Fruit fly (Drosophila melanogaster): Measurements from ENCODE around the gene CG13725.
A peak's percentile ranks its signal among the peaks of the same experiment; 100 is the strongest.

The CG13725 gene

dm6 chr3L:17322541-17322940, 2.8 kb downstream of the CG13725 start, which contains the start of gene CG13724:
CG13724 (plus strand) TSS chr3L:17322841.
- no peak for TF ChIP-seq CG8478 (optimal IDR thresholded peaks at IDR 0.05)
- TF ChIP-seq CTCF (optimal IDR thresholded peaks at IDR 0.05), result no peak

dm6 chr3L:17320711-17321110, 4.6 kb downstream of the CG13725 start, which contains the start of gene ND-24L:
ND-24L (minus strand) TSS chr3L:17320811.
- TF ChIP-seq CTCF (optimal IDR thresholded peaks at IDR 0.05), result no peak
- no peak for TF ChIP-seq CG8478 (optimal IDR thresholded peaks at IDR 0.05)

- TF ChIP-seq CG8478 (optimal IDR thresholded peaks at IDR 0.05), result no peak
- no peak for TF ChIP-seq CTCF (optimal IDR thresholded peaks at IDR 0.05)
Observed at dm6 chr3L:17316220-17316619, 9.1 kb downstream of the CG13725 start.

- no peak for TF ChIP-seq CG8478 (optimal IDR thresholded peaks at IDR 0.05)
- no peak for TF ChIP-seq CTCF (optimal IDR thresholded peaks at IDR 0.05)
Observed at dm6 chr3L:17310509-17310908, 14.8 kb downstream of the CG13725 start.

- no peak for TF ChIP-seq CG8478 (optimal IDR thresholded peaks at IDR 0.05)
- TF ChIP-seq CTCF (optimal IDR thresholded peaks at IDR 0.05), result peak; percentile 61 to 66
Observed at dm6 chr3L:17292205-17292604, 33.1 kb downstream of the CG13725 start.

All from S2 (cell line).